Fruit fly (Drosophila melanogaster): ENCODE measurements around the gene CG32700.

CG32700 gene

DNA sequence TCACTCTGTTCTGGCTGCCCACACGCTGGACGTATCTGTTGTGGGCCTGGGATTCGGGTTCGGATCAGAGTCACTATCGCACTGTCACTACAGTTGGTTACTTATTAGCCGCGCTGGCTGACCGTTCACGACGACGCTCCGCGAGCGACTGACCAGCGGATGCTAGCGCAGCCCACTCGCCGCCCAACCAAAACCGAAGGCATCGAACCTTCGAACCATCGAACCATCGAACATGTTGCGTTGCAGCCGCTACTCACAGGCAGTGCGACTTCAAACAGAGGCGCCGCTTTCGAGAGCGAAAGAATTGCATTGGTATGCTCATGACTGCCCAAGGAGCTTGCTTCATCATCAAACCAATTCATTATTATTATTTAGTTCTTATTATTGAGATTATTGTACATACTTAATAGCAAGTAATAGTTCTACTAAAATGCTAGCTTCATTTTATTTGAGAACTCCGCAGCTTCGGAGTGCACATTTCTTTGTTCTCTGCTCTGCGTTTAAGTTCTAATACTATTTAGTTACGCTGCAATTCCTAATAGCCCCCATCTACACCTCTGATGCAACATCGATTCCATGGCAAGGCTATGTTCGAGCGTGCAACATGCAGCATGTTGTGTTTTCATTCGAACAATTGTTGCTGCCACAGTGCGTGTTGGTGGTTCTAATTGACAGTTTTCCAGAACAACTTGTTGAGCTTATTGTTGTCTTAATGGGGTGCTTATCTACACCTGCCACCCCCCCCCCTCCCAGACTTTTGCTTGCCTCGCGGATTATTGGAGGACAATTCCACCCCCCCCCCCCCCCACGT is 50.4 kb downstream of the CG32700 start, which contains the start of gene mgl (continued):
- TF ChIP-seq Sox14 (GFP tag; optimal IDR thresholded peaks at IDR 0.05) (peak; percentile 93), fd59A (GFP tag; optimal IDR thresholded peaks at IDR 0.05) (peak; percentile 95), CG11902 (GFP tag; optimal IDR thresholded peaks at IDR 0.05) (peak; percentile 84), CG10669 (GFP tag; optimal IDR thresholded peaks at IDR 0.05) (peak; percentile 95), CG10631 (GFP tag; optimal IDR thresholded peaks at IDR 0.05) (peak; percentile 97), CG32006 (GFP tag; optimal IDR thresholded peaks at IDR 0.05) (peak; percentile 99), CG31627 (GFP tag; optimal IDR thresholded peaks at IDR 0.05) (peak; percentile 87), CG7368 (GFP tag; optimal IDR thresholded peaks at IDR 0.05) (peak; percentile 94), CG11762 (GFP tag; optimal IDR thresholded peaks at IDR 0.05; ENCODE audit: insufficient read depth) (peak; percentile 94), CG8319 (GFP tag; optimal IDR thresholded peaks at IDR 0.05) (peak; percentile 90)

DNA sequence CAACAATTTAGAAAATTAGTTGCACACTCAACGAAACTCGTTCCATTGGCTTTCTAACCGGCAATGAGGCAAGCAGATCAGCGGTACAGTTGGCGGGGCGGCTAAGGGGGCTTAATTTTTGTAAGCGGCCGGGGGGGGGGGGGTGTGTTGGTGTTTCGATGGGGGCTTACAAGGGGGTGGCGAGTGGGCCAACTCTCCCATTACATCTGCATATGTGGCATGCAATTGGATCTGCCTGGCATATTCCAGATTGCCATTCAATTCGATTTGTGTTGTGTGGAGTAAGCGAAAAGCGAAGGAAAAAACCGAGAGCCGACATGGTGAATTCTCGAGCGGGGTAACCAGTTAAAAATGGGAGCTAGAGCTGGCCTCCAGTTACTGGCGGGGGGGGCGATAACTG is 52.5 kb downstream of the CG32700 start:
- no peak for TF ChIP-seq CG6276 (GFP tag; optimal IDR thresholded peaks at IDR 0.05)
- TF ChIP-seq CG6163 (GFP tag; IDR thresholded peaks at IDR 0.05) = 0 out of 3 replicates have a peak, but pooled peaks have one; percentile 6

DNA sequence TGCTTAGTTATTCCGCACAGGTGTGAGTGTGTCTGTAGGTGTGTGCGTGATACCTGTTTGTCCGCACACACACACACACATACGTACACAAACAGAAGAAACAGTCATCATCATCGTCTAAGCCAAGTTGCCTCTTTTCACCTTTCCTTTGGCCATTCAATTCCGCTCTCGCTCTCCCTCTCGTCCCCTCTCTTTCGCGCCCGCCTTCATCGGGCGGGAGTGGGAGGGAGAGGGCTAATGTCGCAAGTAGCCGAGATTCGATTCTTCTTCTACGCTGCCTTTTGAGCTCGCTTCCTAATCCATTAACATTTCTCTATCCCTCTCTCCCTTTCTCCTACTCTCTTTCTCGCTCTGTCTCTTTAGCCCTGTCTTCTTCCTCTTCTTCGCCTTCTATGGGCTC is 53.5 kb downstream of the CG32700 start:
- TF ChIP-seq CG7368 (GFP tag; optimal IDR thresholded peaks at IDR 0.05) (no peak), dsx (GFP tag; optimal IDR thresholded peaks at IDR 0.05; ENCODE audit: poor library complexity, severe bottlenecking) (peak; percentile 14), CG10669 (GFP tag; optimal IDR thresholded peaks at IDR 0.05) (no peak), CG15336 (GFP tag; IDR thresholded peaks at IDR 0.05) (peak; percentile 13; the same call in 1 of the 2 replicates), CG8119 (GFP tag; IDR thresholded peaks at IDR 0.05) (0 out of 3 replicates have a peak, but pooled peaks have one; percentile 18), esn (GFP tag; optimal IDR thresholded peaks at IDR 0.05) (no peak), Blimp-1 (GFP tag; optimal IDR thresholded peaks at IDR 0.05) (no peak), Gug (GFP tag; IDR thresholded peaks at IDR 0.05) (no peak), CG10631 (GFP tag; optimal IDR thresholded peaks at IDR 0.05) (no peak), cyc (GFP tag; optimal IDR thresholded peaks at IDR 0.05) (no peak), CG16779 (tag; optimal IDR thresholded peaks at IDR 0.05) (no peak), CG9139 (GFP tag; optimal IDR thresholded peaks at IDR 0.05) (no peak), acj6 (GFP tag; optimal IDR thresholded peaks at IDR 0.05) (no peak), Met (GFP tag; optimal IDR thresholded peaks at IDR 0.05) (no peak), Hr38 (GFP tag; optimal IDR thresholded peaks at IDR 0.05) (no peak), CG6792 (GFP tag; optimal IDR thresholded peaks at IDR 0.05) (no peak), dac (GFP tag; optimal IDR thresholded peaks at IDR 0.05) (no peak), fd59A (GFP tag; optimal IDR thresholded peaks at IDR 0.05) (no peak), CG1621 (tag; optimal IDR thresholded peaks at IDR 0.05) (no peak), ss (GFP tag; optimal IDR thresholded peaks at IDR 0.05) (no peak), fkh (GFP tag; optimal IDR thresholded peaks at IDR 0.05) (peak; percentile 22), Lpt (GFP tag; optimal IDR thresholded peaks at IDR 0.05) (peak; percentile 17), CG6163 (GFP tag; IDR thresholded peaks at IDR 0.05) (0 out of 3 replicates have a peak, but pooled peaks have one; percentile 37), spab (GFP tag; optimal IDR thresholded peaks at IDR 0.05) (no peak), CG31627 (GFP tag; optimal IDR thresholded peaks at IDR 0.05) (no peak)

DNA sequence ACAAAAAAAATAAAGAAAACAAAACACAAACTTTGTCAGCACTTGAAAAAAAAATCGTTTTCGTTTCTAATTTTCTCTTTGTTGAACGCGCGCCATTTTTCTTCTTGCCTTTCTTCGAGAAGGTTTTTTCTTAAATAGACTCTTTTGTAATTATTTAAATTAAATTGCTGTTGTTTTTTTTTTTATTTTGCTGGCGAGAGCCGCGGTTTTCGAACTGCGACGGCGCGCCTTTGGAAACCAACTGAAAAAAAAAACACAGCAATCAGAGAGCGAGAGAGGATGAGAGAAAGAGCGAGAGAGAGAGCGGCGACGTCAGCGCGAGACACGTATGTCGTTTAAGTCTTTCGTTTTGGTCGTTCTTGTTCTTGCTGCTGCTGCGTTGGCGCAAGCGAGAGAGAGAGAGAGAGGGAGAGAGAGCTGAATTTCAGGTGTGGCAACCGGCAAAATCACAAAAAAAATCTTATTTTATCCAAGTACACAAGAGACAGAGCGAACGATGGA is 54.6 kb downstream of the CG32700 start:
- TF ChIP-seq CG1621 (tag; optimal IDR thresholded peaks at IDR 0.05) = peak; percentile 38
- peak; percentile 69 for TF ChIP-seq svp (GFP tag)
- TF ChIP-seq CG8119 (GFP tag; IDR thresholded peaks at IDR 0.05) = peak; percentile 56; the same call in 2 of the 3 replicates
- TF ChIP-seq vri (GFP tag; optimal IDR thresholded peaks at IDR 0.05) = peak; percentile 50
- peak; percentile 27 for TF ChIP-seq achi (GFP tag; optimal IDR thresholded peaks at IDR 0.05)
- no peak for TF ChIP-seq Sox15 (GFP tag; optimal IDR thresholded peaks at IDR 0.05)
- TF ChIP-seq CG8319 (GFP tag; optimal IDR thresholded peaks at IDR 0.05) = no peak
- TF ChIP-seq fd59A (GFP tag; optimal IDR thresholded peaks at IDR 0.05) = peak; percentile 56
- peak; percentile 33; the same call in 1 of the 3 replicates for TF ChIP-seq eg (GFP tag; IDR thresholded peaks at IDR 0.05)
- TF ChIP-seq ss (GFP tag; optimal IDR thresholded peaks at IDR 0.05) = peak; percentile 81 to 85
- TF ChIP-seq Eip78C (GFP tag) = peak; percentile 92
- TF ChIP-seq Ets96B (tag; optimal IDR thresholded peaks at IDR 0.05) = peak; percentile 23
- peak; percentile 58 for TF ChIP-seq pdm3 (GFP tag; optimal IDR thresholded peaks at IDR 0.05)
- TF ChIP-seq CG4318 (GFP tag; optimal IDR thresholded peaks at IDR 0.05) = no peak
- TF ChIP-seq CG6808 (GFP tag; optimal IDR thresholded peaks at IDR 0.05) = peak; percentile 84
- peak; percentile 36 for TF ChIP-seq CG3919 (GFP tag; optimal IDR thresholded peaks at IDR 0.05)
- peak in 1 of 2 experiments; percentile 53 for TF ChIP-seq salr (GFP tag; optimal IDR thresholded peaks at IDR 0.05)
- TF ChIP-seq CG6163 (GFP tag; IDR thresholded peaks at IDR 0.05) = peak; percentile 73; the same call in 2 of the 3 replicates
- TF ChIP-seq CG32006 (GFP tag; optimal IDR thresholded peaks at IDR 0.05) = peak; percentile 48
- peak; percentile 31 for TF ChIP-seq CG6792 (GFP tag; optimal IDR thresholded peaks at IDR 0.05)
